Fruit fly (Drosophila melanogaster): Measurements from ENCODE around the gene RluA-2.

The RluA-2 gene

dm6 chr2L:10474268-10474678 is 2.6 kb upstream of the RluA-2 start, which contains the start of gene RluA-1 (continued):
- TF ChIP-seq fd96Cb (tag; optimal IDR thresholded peaks at IDR 0.05) (peak; percentile 99), C15 (GFP tag; IDR thresholded peaks at IDR 0.05) (peak; percentile 96), usp (GFP tag; optimal IDR thresholded peaks at IDR 0.05) (no peak), ken (GFP tag; IDR thresholded peaks at IDR 0.05) (peak; percentile 99), CG31365 (tag; optimal IDR thresholded peaks at IDR 0.05) (peak; percentile 92), CG18262 (tag; optimal IDR thresholded peaks at IDR 0.05) (peak; percentile 100), bowl (GFP tag; IDR thresholded peaks at IDR 0.05) (peak; percentile 99), NC2α (GFP tag; optimal IDR thresholded peaks at IDR 0.05) (peak; percentile 90), sr (GFP tag; IDR thresholded peaks at IDR 0.05) (peak; percentile 91), dmrt11E (tag; optimal IDR thresholded peaks at IDR 0.05) (peak; percentile 100), CG14710 (tag; optimal IDR thresholded peaks at IDR 0.05) (peak; percentile 99), Spps (tag; optimal IDR thresholded peaks at IDR 0.05) (peak; percentile 100), prd (optimal IDR thresholded peaks at IDR 0.05) (no peak), prd (GFP tag; IDR thresholded peaks at IDR 0.05) (peak; percentile 99), CG10462 (GFP tag; optimal IDR thresholded peaks at IDR 0.05) (peak; percentile 99), CG8089 (GFP tag; optimal IDR thresholded peaks at IDR 0.05) (peak; percentile 92), CG9876 (GFP tag; optimal IDR thresholded peaks at IDR 0.05) (peak; percentile 72), HLH3B (GFP tag; IDR thresholded peaks at IDR 0.05) (peak; percentile 92), cato (GFP tag; optimal IDR thresholded peaks at IDR 0.05; ENCODE audit: borderline replicate concordance) (peak; percentile 99), CG12391 (tag; optimal IDR thresholded peaks at IDR 0.05) (peak; percentile 100), tgo (GFP tag; IDR thresholded peaks at IDR 0.05) (peak; percentile 100), kay (GFP tag; optimal IDR thresholded peaks at IDR 0.05) (peak; percentile 86), Antp (GFP tag; optimal IDR thresholded peaks at IDR 0.05) (peak; percentile 88), CG18011 (GFP tag; optimal IDR thresholded peaks at IDR 0.05) (peak; percentile 92), HLHmδ (GFP tag; optimal IDR thresholded peaks at IDR 0.05) (peak; percentile 12), CG33213 (GFP tag; optimal IDR thresholded peaks at IDR 0.05) (peak; percentile 96), H15 (GFP tag; IDR thresholded peaks at IDR 0.05) (peak; percentile 99), CG12299 (tag; optimal IDR thresholded peaks at IDR 0.05) (peak; percentile 99), lbe (GFP tag; optimal IDR thresholded peaks at IDR 0.05) (peak; percentile 87), vfl (GFP tag; optimal IDR thresholded peaks at IDR 0.05) (peak; percentile 96), Hsf (GFP tag; optimal IDR thresholded peaks at IDR 0.05) (peak; percentile 98), Adf1 (GFP tag; IDR thresholded peaks at IDR 0.05) (peak; percentile 90), Asciz (GFP tag; optimal IDR thresholded peaks at IDR 0.05) (peak; percentile 99), CG30020 (tag; optimal IDR thresholded peaks at IDR 0.05) (peak; percentile 89), Elba2 (GFP tag; optimal IDR thresholded peaks at IDR 0.05) (peak; percentile 94), twi (tag; optimal IDR thresholded peaks at IDR 0.05) (peak; percentile 99), Optix (GFP tag; IDR thresholded peaks at IDR 0.05) (peak; percentile 99), Hr3 (GFP tag; optimal IDR thresholded peaks at IDR 0.05) (peak; percentile 99), Blimp-1 (GFP tag; optimal IDR thresholded peaks at IDR 0.05) (peak; percentile 99), HmgZ (tag; optimal IDR thresholded peaks at IDR 0.05) (peak; percentile 99), hkb (optimal IDR thresholded peaks at IDR 0.05) (no peak), hkb (GFP tag; IDR thresholded peaks at IDR 0.05) (peak; percentile 100), CG18764 (GFP tag; optimal IDR thresholded peaks at IDR 0.05) (peak; percentile 98), CG10147 (GFP tag; optimal IDR thresholded peaks at IDR 0.05) (peak; percentile 98), dimm (GFP tag; IDR thresholded peaks at IDR 0.05) (peak; percentile 99), Bteb2 (GFP tag; optimal IDR thresholded peaks at IDR 0.05) (peak; percentile 96), CG14667 (GFP tag; IDR thresholded peaks at IDR 0.05) (peak; percentile 99), jing (GFP tag; optimal IDR thresholded peaks at IDR 0.05) (peak; percentile 98), run (tag; optimal IDR thresholded peaks at IDR 0.05) (peak; percentile 99), jigr1 (GFP tag; IDR thresholded peaks at IDR 0.05) (peak; percentile 94), nerfin-1 (tag; optimal IDR thresholded peaks at IDR 0.05) (peak; percentile 99), Drgx (GFP tag; IDR thresholded peaks at IDR 0.05) (peak; percentile 99)
